Worm (Caenorhabditis elegans) whole organism, L2 larva: ENCODE measurements around the gene pqn-65.

Experiments used
- blmp-1 ChIP-seq: sonication (generic microtip); optimal IDR thresholded peaks from 2 replicates; lab custom pipeline; 2017; ENCODE audit warnings: missing genetic modification characterization, mild to moderate bottlenecking, missing compliant biosample characterization, antibody characterized with exemption, moderate library complexity; ENCODE audit not compliant: insufficient read depth
- elt-3 ChIP-seq: sonication (generic microtip); optimal IDR thresholded peaks from 2 replicates; lab custom pipeline; 2017; ENCODE audit warnings: missing biosample characterization, missing genetic modification characterization
- lsy-2 ChIP-seq, 2 experiments: fragments of 150-350 bp in 1 of 2; sonication (generic microtip) in 1 of 2; optimal IDR thresholded peaks; 2 replicates each; lab custom pipeline; 2014 to 2017; ENCODE audit warnings: missing biosample characterization in 2 of 2, missing genetic modification characterization in 2 of 2
- mab-5 ChIP-seq: fragments of 150-350 bp; optimal IDR thresholded peaks from 2 replicates; lab custom pipeline; 2014; ENCODE audit warnings: missing biosample characterization, missing genetic modification characterization
- mdl-1 ChIP-seq, 2 experiments: fragments of 150-350 bp in 1 of 2; sonication (generic microtip) in 1 of 2; optimal IDR thresholded peaks; 2 replicates each; lab custom pipeline; 2017; ENCODE audit warnings: missing biosample characterization in 2 of 2, missing genetic modification characterization in 2 of 2
- nhr-11 ChIP-seq: fragments of 150-350 bp; optimal IDR thresholded peaks from 2 replicates; lab custom pipeline; 2014; ENCODE audit warnings: missing biosample characterization, missing genetic modification characterization
- nhr-237 ChIP-seq: fragments of 150-350 bp; optimal IDR thresholded peaks from 2 replicates; lab custom pipeline; 2014; ENCODE audit warnings: missing biosample characterization, missing genetic modification characterization
- skn-1 ChIP-seq: sonication (generic microtip); optimal IDR thresholded peaks from 2 replicates; lab custom pipeline; 2017; ENCODE audit warnings: missing biosample characterization, missing genetic modification characterization
- unc-62 ChIP-seq: fragments of 150-350 bp; optimal IDR thresholded peaks from 2 replicates; lab custom pipeline; 2014; ENCODE audit warnings: missing biosample characterization, missing genetic modification reagents, missing genetic modification characterization

DNA sequence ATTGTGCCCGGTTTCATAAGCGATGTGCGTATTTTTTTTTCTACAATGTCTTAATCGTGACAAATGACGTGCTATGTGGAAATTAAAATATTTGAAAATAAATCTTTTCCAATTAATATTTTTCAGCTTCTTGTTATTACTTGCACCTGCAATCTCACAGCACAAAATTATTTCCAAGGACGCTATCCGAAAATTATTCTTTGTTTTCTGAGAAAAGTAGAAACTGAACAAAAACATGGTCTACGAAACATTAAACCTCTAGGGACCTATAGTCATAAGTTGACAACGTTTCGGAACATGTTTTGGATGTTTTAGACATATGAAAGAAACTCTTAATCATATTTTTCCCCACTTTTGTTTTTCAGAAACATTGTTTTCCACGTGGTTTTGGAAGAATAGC, 8.9 kb upstream of the pqn-65 start:
- TF ChIP-seq elt-3 (tag; lab: Kevin White, UChicago) = no peak
- no peak for TF ChIP-seq mdl-1 (tag; optimal IDR thresholded peaks at IDR 0.05; lab: Kevin White, UChicago)
- TF ChIP-seq mab-5 (tag; lab: Kevin White, UChicago) = no peak
- no peak for TF ChIP-seq blmp-1 (tag; lab: Kevin White, UChicago)
- TF ChIP-seq nhr-237 = no peak
- no peak for TF ChIP-seq lsy-2 (tag; optimal IDR thresholded peaks at IDR 0.05; lab: Kevin White, UChicago)
- TF ChIP-seq nhr-11 (tag; lab: Kevin White, UChicago) = no peak
- TF ChIP-seq unc-62 (GFP tag; lab: Kevin White, UChicago) = no peak
- no peak for TF ChIP-seq skn-1 (tag; lab: Kevin White, UChicago)
